Worm (Caenorhabditis elegans) whole organism, young adult: Measurements from ENCODE around the gene gei-8.

Source experiments
- B0019.2 ChIP-seq: fragments of 200-800 bp; sonication (Bioruptor generic); conservative IDR thresholded peaks from 2 replicates; pipeline ENCODE4 v1.3.6; 2022; ENCODE audit warnings: missing genetic modification reagents, missing genetic modification characterization, missing compliant biosample characterization
- B0336.3 ChIP-seq: fragments of 200-800 bp; sonication (Bioruptor generic); IDR thresholded peaks from 2 replicates; pipeline ENCODE4 v1.3.6; 2022; ENCODE audit warnings: missing genetic modification characterization, missing compliant biosample characterization
- D2030.7 ChIP-seq: fragments of 200-800 bp; sonication (Bioruptor generic); IDR thresholded peaks from 2 replicates; pipeline ENCODE4 v1.3.6; 2022; ENCODE audit warnings: missing genetic modification reagents, missing genetic modification characterization, missing compliant biosample characterization
- F39B2.1 ChIP-seq: fragments of 200-800 bp; sonication (Bioruptor generic); IDR thresholded peaks from 2 replicates; pipeline ENCODE4 v1.3.6; 2022; ENCODE audit warnings: missing genetic modification reagents, missing genetic modification characterization, missing compliant biosample characterization
- F57A8.1 ChIP-seq: fragments of 200-800 bp; sonication (Bioruptor generic); optimal IDR thresholded peaks from 2 replicates; lab custom pipeline; 2018; ENCODE audit warnings: mild to moderate bottlenecking, missing genetic modification characterization, moderate library complexity, missing compliant biosample characterization
- F57C9.4 ChIP-seq: sonication (generic microtip); optimal IDR thresholded peaks from 2 replicates; lab custom pipeline; 2017; ENCODE audit warnings: mild to moderate bottlenecking, missing genetic modification characterization, missing compliant biosample characterization
- T26A5.8 ChIP-seq: sonication (generic microtip); optimal IDR thresholded peaks from 2 replicates; lab custom pipeline; 2016; ENCODE audit warnings: missing genetic modification characterization, missing compliant biosample characterization
- Y53G8AR.9 ChIP-seq: fragments of 200-800 bp; sonication (Bioruptor generic); conservative IDR thresholded peaks from 2 replicates; pipeline ENCODE4 v1.3.6; 2022; ENCODE audit warnings: missing genetic modification reagents, missing genetic modification characterization, missing compliant biosample characterization
- Y56A3A.18 ChIP-seq: fragments of 200-800 bp; sonication (Bioruptor generic); IDR thresholded peaks from 2 replicates; pipeline ENCODE4 v1.3.6; 2022; ENCODE audit warnings: missing genetic modification reagents, missing genetic modification characterization, missing compliant biosample characterization
- Y79H2A.3 ChIP-seq: fragments of 200-800 bp; sonication (Bioruptor generic); conservative IDR thresholded peaks from 2 replicates; pipeline ENCODE4 v1.3.6; 2022; ENCODE audit warnings: missing genetic modification reagents, missing genetic modification characterization, missing compliant biosample characterization
- akir-1 ChIP-seq: fragments of 200-800 bp; sonication (Bioruptor generic); optimal IDR thresholded peaks from 2 replicates; lab custom pipeline; 2018; ENCODE audit warnings: mild to moderate bottlenecking, missing genetic modification characterization, moderate library complexity, missing compliant biosample characterization
- aptf-2 ChIP-seq: fragments of 200-800 bp; sonication (Bioruptor generic); conservative IDR thresholded peaks from 2 replicates; pipeline ENCODE4 v1.3.6; 2022; ENCODE audit warnings: missing genetic modification reagents, missing genetic modification characterization, missing compliant biosample characterization
- attf-3 ChIP-seq: fragments of 200-800 bp; sonication (Bioruptor generic); conservative IDR thresholded peaks from 2 replicates; pipeline ENCODE4 v1.3.6; 2022; ENCODE audit warnings: missing genetic modification reagents, missing genetic modification characterization, missing compliant biosample characterization
- attf-6 ChIP-seq: fragments of 200-800 bp; sonication (Bioruptor generic); IDR thresholded peaks from 2 replicates; pipeline ENCODE4 v1.3.6; 2022; ENCODE audit warnings: missing genetic modification reagents, missing genetic modification characterization, missing compliant biosample characterization
- bed-1 ChIP-seq: fragments of 200-800 bp; sonication (Bioruptor generic); IDR thresholded peaks from 2 replicates; pipeline ENCODE4 v1.3.6; 2022; ENCODE audit warnings: missing genetic modification reagents, missing genetic modification characterization, missing compliant biosample characterization
- ceh-27 ChIP-seq: fragments of 200-800 bp; sonication (Bioruptor generic); optimal IDR thresholded peaks from 2 replicates; lab custom pipeline; 2018; ENCODE audit warnings: mild to moderate bottlenecking, missing genetic modification characterization, moderate library complexity, missing compliant biosample characterization
- chd-7 ChIP-seq: sonication (generic microtip); optimal IDR thresholded peaks from 2 replicates; lab custom pipeline; 2016; ENCODE audit warnings: mild to moderate bottlenecking, missing genetic modification characterization, moderate library complexity, missing compliant biosample characterization
- die-1 ChIP-seq: sonication (generic microtip); optimal IDR thresholded peaks from 2 replicates; lab custom pipeline; 2016; ENCODE audit warnings: missing genotype, mild to moderate bottlenecking, missing genetic modification characterization, missing compliant biosample characterization
- dpl-1 ChIP-seq: fragments of 150-350 bp; optimal IDR thresholded peaks from 2 replicates; lab custom pipeline; 2014; ENCODE audit warnings: missing biosample characterization, missing genetic modification reagents, missing genetic modification characterization
- ekl-4 ChIP-seq: fragments of 200-800 bp; sonication (Bioruptor generic); IDR thresholded peaks from 2 replicates; pipeline ENCODE4 v1.3.6; 2022; ENCODE audit warnings: missing genetic modification reagents, missing genetic modification characterization, missing compliant biosample characterization
- fkh-3 ChIP-seq: sonication (generic microtip); optimal IDR thresholded peaks from 2 replicates; lab custom pipeline; 2016; ENCODE audit warnings: mild to moderate bottlenecking, missing genetic modification characterization, missing compliant biosample characterization
- him-1 ChIP-seq: sonication (generic microtip); optimal IDR thresholded peaks from 2 replicates; lab custom pipeline; 2016; ENCODE audit warnings: missing genotype, missing genetic modification reagents, missing genetic modification characterization, missing compliant biosample characterization
- hlh-12 ChIP-seq: sonication (generic microtip); optimal IDR thresholded peaks from 2 replicates; lab custom pipeline; 2016; ENCODE audit warnings: missing genetic modification characterization, missing compliant biosample characterization
- hlh-26 ChIP-seq: fragments of 200-800 bp; sonication (Bioruptor generic); conservative IDR thresholded peaks from 2 replicates; pipeline ENCODE4 v1.3.6; 2022; ENCODE audit warnings: missing genetic modification reagents, missing genetic modification characterization, missing compliant biosample characterization
- hmg-1.2 ChIP-seq: fragments of 200-800 bp; sonication (Bioruptor generic); IDR thresholded peaks from 2 replicates; pipeline ENCODE4 v1.3.6; 2022; ENCODE audit warnings: missing genetic modification reagents, missing genetic modification characterization, missing compliant biosample characterization
- hrde-1 ChIP-seq: sonication (generic microtip); optimal IDR thresholded peaks from 2 replicates; lab custom pipeline; 2016; ENCODE audit warnings: missing genetic modification characterization, mild to moderate bottlenecking, missing compliant biosample characterization, moderate library complexity, missing genotype, missing genetic modification reagents, borderline replicate concordance
- hsf-1 ChIP-seq: fragments of 200-800 bp; sonication (Bioruptor generic); IDR thresholded peaks from 2 replicates; pipeline ENCODE4 v1.3.6; 2022; ENCODE audit warnings: missing genetic modification reagents, missing genetic modification characterization, missing compliant biosample characterization
- lag-1 ChIP-seq: fragments of 200-800 bp; sonication (Bioruptor generic); IDR thresholded peaks from 2 replicates; pipeline ENCODE4 v1.3.6; 2022; ENCODE audit warnings: missing genetic modification reagents, missing genetic modification characterization, missing compliant biosample characterization
- let-607 ChIP-seq, 2 experiments: fragments of 200-800 bp in 1 of 2; sonication (Bioruptor generic) in 1 of 2; sonication (generic microtip) in 1 of 2; optimal IDR thresholded peaks; 2 replicates each; lab custom pipeline; 2016 to 2018; ENCODE audit warnings: mild to moderate bottlenecking in 2 of 2, missing compliant biosample characterization in 2 of 2, missing genetic modification characterization in 2 of 2, moderate library complexity in 2 of 2, missing genotype in 1 of 2
- lin-26 ChIP-seq: fragments of 200-800 bp; sonication (Bioruptor generic); IDR thresholded peaks from 2 replicates; pipeline ENCODE4 v1.3.6; 2022; ENCODE audit warnings: missing genetic modification reagents, missing genetic modification characterization, missing compliant biosample characterization
- lin-35 ChIP-seq, 3 experiments: fragments of 150-350 bp in 2 of 3; sonication (generic microtip) in 1 of 3; optimal IDR thresholded peaks; 2 replicates each; lab custom pipeline; 2014 to 2018; ENCODE audit warnings: missing biosample characterization in 3 of 3, missing genetic modification characterization in 3 of 3, missing genetic modification reagents in 3 of 3
- lin-54 ChIP-seq: fragments of 200-800 bp; sonication (Bioruptor generic); optimal IDR thresholded peaks from 2 replicates; lab custom pipeline; 2018; ENCODE audit warnings: mild to moderate bottlenecking, missing genetic modification characterization, missing compliant biosample characterization
- lsy-27 ChIP-seq: sonication (generic microtip); optimal IDR thresholded peaks from 2 replicates; lab custom pipeline; 2017; ENCODE audit warnings: missing genetic modification characterization, mild to moderate bottlenecking, missing compliant biosample characterization, antibody characterized with exemption, missing genotype, borderline replicate concordance; ENCODE audit not compliant: insufficient read depth
- madf-3 ChIP-seq: fragments of 200-800 bp; sonication (Bioruptor generic); IDR thresholded peaks from 2 replicates; pipeline ENCODE4 v1.3.6; 2022; ENCODE audit warnings: missing genetic modification reagents, missing genetic modification characterization, missing compliant biosample characterization
- madf-6 ChIP-seq: fragments of 200-800 bp; sonication (Bioruptor generic); IDR thresholded peaks from 2 replicates; pipeline ENCODE4 v1.3.6; 2022; ENCODE audit warnings: missing genetic modification reagents, missing genetic modification characterization, missing compliant biosample characterization
- mes-4 ChIP-seq: sonication (generic microtip); optimal IDR thresholded peaks from 2 replicates; lab custom pipeline; 2016; ENCODE audit warnings: missing genotype, missing genetic modification characterization, missing compliant biosample characterization
- mxl-1 ChIP-seq: sonication (generic microtip); optimal IDR thresholded peaks from 2 replicates; lab custom pipeline; 2016; ENCODE audit warnings: missing genetic modification characterization, missing compliant biosample characterization
- pha-4 ChIP-seq: fragments of 150-350 bp; sonication (generic microtip); optimal IDR thresholded peaks from 2 replicates; lab custom pipeline; 2014; ENCODE audit warnings: missing biosample characterization, missing genetic modification reagents, missing genetic modification characterization
- rec-8 ChIP-seq, 2 experiments: sonication (generic microtip); optimal IDR thresholded peaks; 2 replicates each; lab custom pipeline; 2016; ENCODE audit warnings: mild to moderate bottlenecking in 2 of 2, missing genetic modification characterization in 2 of 2, missing genetic modification reagents in 2 of 2, missing genotype in 2 of 2, missing biosample characterization in 1 of 2, missing compliant biosample characterization in 1 of 2, moderate library complexity in 1 of 2
- sdz-38 ChIP-seq: sonication (generic microtip); optimal IDR thresholded peaks from 2 replicates; lab custom pipeline; 2016; ENCODE audit warnings: missing genotype, missing genetic modification characterization, missing compliant biosample characterization
- snpc-4 ChIP-seq, 5 experiments: fragments of 150-350 bp in 1 of 5; sonication (generic microtip) in 4 of 5; optimal IDR thresholded peaks; 2 replicates each; lab custom pipeline; 2014 to 2018; ENCODE audit warnings: missing genetic modification characterization in 5 of 5, missing biosample characterization in 3 of 5, antibody characterized with exemption in 2 of 5, mild to moderate bottlenecking in 2 of 5, missing compliant biosample characterization in 2 of 5, missing genotype in 2 of 5, moderate library complexity in 2 of 5, missing genetic modification reagents in 1 of 5
- somi-1 ChIP-seq: fragments of 200-800 bp; sonication (Bioruptor generic); optimal IDR thresholded peaks from 2 replicates; lab custom pipeline; 2018; ENCODE audit warnings: mild to moderate bottlenecking, missing genetic modification characterization, missing compliant biosample characterization
- tlf-1 ChIP-seq: fragments of 200-800 bp; sonication (Bioruptor generic); optimal IDR thresholded peaks from 2 replicates; lab custom pipeline; 2018; ENCODE audit warnings: mild to moderate bottlenecking, missing genetic modification characterization, missing compliant biosample characterization
- unc-130 ChIP-seq: sonication (generic microtip); optimal IDR thresholded peaks from 2 replicates; lab custom pipeline; 2016; ENCODE audit warnings: missing genetic modification reagents, missing genetic modification characterization, missing compliant biosample characterization
- zfh-2 ChIP-seq: fragments of 200-800 bp; sonication (Bioruptor generic); conservative IDR thresholded peaks from 2 replicates; pipeline ENCODE4 v1.3.6; 2022; ENCODE audit warnings: missing genetic modification reagents, missing genetic modification characterization, missing compliant biosample characterization
- zim-3 ChIP-seq: sonication (generic microtip); optimal IDR thresholded peaks from 2 replicates; lab custom pipeline; 2017; ENCODE audit warnings: mild to moderate bottlenecking, missing genetic modification characterization, moderate library complexity, missing compliant biosample characterization
- ztf-28 ChIP-seq: fragments of 200-800 bp; sonication (Bioruptor generic); IDR thresholded peaks from 2 replicates; pipeline ENCODE4 v1.3.6; 2022; ENCODE audit warnings: missing genetic modification reagents, missing genetic modification characterization, missing compliant biosample characterization

gei-8 gene

DNA sequence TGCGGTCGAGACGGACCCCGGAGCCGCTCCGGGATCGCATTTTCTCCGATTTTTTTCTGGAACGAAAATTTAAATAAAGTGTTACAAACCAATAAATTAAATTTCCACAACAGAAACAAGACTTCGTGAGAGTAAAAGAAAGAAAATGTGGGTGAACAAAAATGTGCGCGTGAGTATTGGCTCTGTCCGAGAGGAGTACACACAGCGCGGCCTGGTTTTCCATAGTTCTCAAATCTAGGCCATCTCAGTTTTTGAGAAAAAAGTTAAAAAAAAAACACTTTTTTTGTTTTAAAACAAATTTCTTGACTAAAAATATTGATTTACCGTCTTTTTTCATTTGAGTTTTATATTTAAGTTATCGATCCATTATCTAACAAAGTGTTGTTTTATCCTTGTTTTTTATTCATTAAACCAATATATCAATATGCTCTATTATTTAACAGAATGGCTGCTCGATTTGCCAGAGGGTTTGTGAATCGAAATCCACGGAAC lies 23.6 kb upstream of the gei-8 start, which contains the start of the genes C14B9.8 and mrpl-18 (continued):
- TF ChIP-seq attf-3 (GFP tag; lab: Robert Waterston, UW), result peak; percentile 49
- TF ChIP-seq mxl-1 (tag; lab: Kevin White, UChicago), result no peak
- no peak for TF ChIP-seq hmg-1.2 (GFP tag; lab: Robert Waterston, UW)
- TF ChIP-seq somi-1 (GFP tag; lab: Kevin White, UChicago), result no peak
- peak; percentile 11 for TF ChIP-seq lin-54
- TF ChIP-seq mes-4 (tag; lab: Kevin White, UChicago), result no peak
- peak in 1 of 2 experiments; percentile 16 for TF ChIP-seq let-607 (tag; optimal IDR thresholded peaks at IDR 0.05; lab: Kevin White, UChicago)
- no peak for TF ChIP-seq Y79H2A.3 (GFP tag; lab: Robert Waterston, UW)
- no peak for TF ChIP-seq sdz-38 (tag; lab: Kevin White, UChicago)
- TF ChIP-seq lag-1 (GFP tag; lab: Robert Waterston, UW), result no peak
- TF ChIP-seq lsy-27 (tag; lab: Kevin White, UChicago), result no peak
- peak; percentile 29 for TF ChIP-seq him-1 (tag; lab: Kevin White, UChicago)
- TF ChIP-seq hlh-12, result no peak
- TF ChIP-seq die-1, result no peak
- TF ChIP-seq ekl-4, result 0 out of 2 replicates have a peak, but pooled peaks have one; percentile 32
- no peak for TF ChIP-seq zim-3 (tag; lab: Kevin White, UChicago)
- no peak for TF ChIP-seq tlf-1
- no peak for TF ChIP-seq T26A5.8 (tag; lab: Kevin White, UChicago)
- no peak for TF ChIP-seq F39B2.1 (GFP tag; lab: Robert Waterston, UW)
- TF ChIP-seq ztf-28 (GFP tag; lab: Robert Waterston, UW), result no peak
- TF ChIP-seq lin-26 (GFP tag; lab: Robert Waterston, UW), result no peak
- no peak for TF ChIP-seq fkh-3 (tag; lab: Kevin White, UChicago)
- no peak for TF ChIP-seq akir-1 (GFP tag; lab: Kevin White, UChicago)
- no peak for TF ChIP-seq pha-4 (tag; lab: Kevin White, UChicago)
- TF ChIP-seq madf-6, result no peak; the same call in 1 of the 2 replicates
- no peak for TF ChIP-seq hsf-1 (GFP tag; lab: Robert Waterston, UW)
- no peak for TF ChIP-seq zfh-2 (GFP tag; lab: Robert Waterston, UW)
- TF ChIP-seq B0019.2 (GFP tag; lab: Robert Waterston, UW), result no peak
- TF ChIP-seq attf-6 (GFP tag; lab: Robert Waterston, UW), result no peak
- no peak for TF ChIP-seq Y56A3A.18 (GFP tag; lab: Robert Waterston, UW)
- no peak for TF ChIP-seq dpl-1
- TF ChIP-seq madf-3, result 0 out of 2 replicates have a peak, but pooled peaks have one; percentile 14
- no peak for TF ChIP-seq chd-7
- peak; percentile 21 to 53 for TF ChIP-seq rec-8 (tag; optimal IDR thresholded peaks at IDR 0.05; lab: Kevin White, UChicago)
- TF ChIP-seq ceh-27 (GFP tag; lab: Kevin White, UChicago), result peak; percentile 38
- no peak for TF ChIP-seq F57A8.1 (GFP tag; lab: Kevin White, UChicago)
- TF ChIP-seq aptf-2, result no peak
- TF ChIP-seq F57C9.4 (tag; lab: Kevin White, UChicago), result no peak
- TF ChIP-seq hlh-26, result no peak
- no peak for TF ChIP-seq lin-35 (GFP tag; optimal IDR thresholded peaks at IDR 0.05; lab: Kevin White, UChicago)
- TF ChIP-seq bed-1 (GFP tag; lab: Robert Waterston, UW), result no peak
- TF ChIP-seq B0336.3 (GFP tag; lab: Robert Waterston, UW), result no peak
- peak; percentile 46; the same call in 1 of the 2 replicates for TF ChIP-seq D2030.7 (GFP tag; lab: Robert Waterston, UW)
- peak; percentile 73 for TF ChIP-seq unc-130 (GFP tag; lab: Kevin White, UChicago)
- TF ChIP-seq snpc-4 (GFP tag; optimal IDR thresholded peaks at IDR 0.05; lab: Kevin White, UChicago), result peak; percentile 8
- peak in 1 of 4 experiments; percentile 16 for TF ChIP-seq snpc-4 (tag; optimal IDR thresholded peaks at IDR 0.05; lab: Kevin White, UChicago)
- TF ChIP-seq Y53G8AR.9 (GFP tag; lab: Robert Waterston, UW), result no peak
- no peak for TF ChIP-seq hrde-1 (tag; lab: Kevin White, UChicago)
